Worm (Caenorhabditis elegans) whole organism, L1 larva: ENCODE results near the gene C45B2.3.

ENCODE experiments used
- C04F5.9 ChIP-seq: sonication (generic microtip); optimal IDR thresholded peaks from 2 replicates; lab custom pipeline; 2016; ENCODE audit warnings: missing genetic modification characterization, missing compliant biosample characterization
- C34B4.2 ChIP-seq: sonication (generic microtip); optimal IDR thresholded peaks from 2 replicates; lab custom pipeline; 2017; ENCODE audit warnings: mild to moderate bottlenecking, missing genetic modification characterization, missing compliant biosample characterization
- Y116A8C.19 ChIP-seq: sonication (generic microtip); optimal IDR thresholded peaks from 2 replicates; lab custom pipeline; 2016; ENCODE audit warnings: missing compliant biosample characterization, missing genetic modification characterization, borderline replicate concordance
- aha-1 ChIP-seq: fragments of 150-350 bp; optimal IDR thresholded peaks from 2 replicates; lab custom pipeline; 2014; ENCODE audit warnings: missing biosample characterization, missing genetic modification characterization
- alr-1 ChIP-seq: fragments of 200-800 bp; sonication (Bioruptor generic); optimal IDR thresholded peaks from 2 replicates; lab custom pipeline; 2018; ENCODE audit warnings: borderline replicate concordance, mild to moderate bottlenecking, missing genetic modification characterization, missing compliant biosample characterization
- ama-1 ChIP-seq: fragments of 150-350 bp; optimal IDR thresholded peaks from 2 replicates; lab custom pipeline; 2014
- blmp-1 ChIP-seq: fragments of 150-350 bp; optimal IDR thresholded peaks from 2 replicates; lab custom pipeline; 2014; ENCODE audit warnings: missing biosample characterization, missing genetic modification characterization
- ceh-63 ChIP-seq: fragments of 200-800 bp; sonication (Bioruptor generic); optimal IDR thresholded peaks from 2 replicates; lab custom pipeline; 2018; ENCODE audit warnings: mild to moderate bottlenecking, missing genetic modification characterization, missing compliant biosample characterization
- ceh-8 ChIP-seq: fragments of 200-800 bp; sonication (Bioruptor generic); optimal IDR thresholded peaks from 2 replicates; lab custom pipeline; 2018; ENCODE audit warnings: mild to moderate bottlenecking, missing genetic modification characterization, moderate library complexity, missing compliant biosample characterization
- ceh-82 ChIP-seq, 3 experiments: fragments of 150-350 bp in 1 of 3; sonication (generic microtip) in 2 of 3; optimal IDR thresholded peaks; 2 replicates each; lab custom pipeline; 2014 to 2017; ENCODE audit warnings: missing biosample characterization in 3 of 3, missing genetic modification characterization in 3 of 3
- ceh-90 ChIP-seq: sonication (generic microtip); optimal IDR thresholded peaks from 2 replicates; lab custom pipeline; 2016; ENCODE audit warnings: missing genetic modification characterization, missing compliant biosample characterization
- efl-1 ChIP-seq, 4 experiments: fragments of 150-350 bp; optimal IDR thresholded peaks in 3 of 4; peaks in 1 of 4; 1 replicate in 1 of 4; 2 replicates in 3 of 4; lab custom pipeline; 2014; ENCODE audit warnings: missing biosample characterization in 2 of 4, missing genetic modification characterization in 2 of 4, missing genetic modification reagents in 2 of 4
- efl-3 ChIP-seq: fragments of 200-800 bp; sonication (Bioruptor generic); optimal IDR thresholded peaks from 2 replicates; lab custom pipeline; 2018; ENCODE audit warnings: mild to moderate bottlenecking, missing genetic modification characterization, missing compliant biosample characterization
- elt-2 ChIP-seq: sonication (generic microtip); optimal IDR thresholded peaks from 2 replicates; lab custom pipeline; 2016; ENCODE audit warnings: missing genetic modification characterization, mild to moderate bottlenecking, inconsistent platforms, missing compliant biosample characterization, missing genetic modification reagents
- elt-3 ChIP-seq, 6 experiments: fragments of 150-350 bp in 1 of 6; sonication (generic microtip); optimal IDR thresholded peaks; 2 replicates each; lab custom pipeline; 2017 to 2018; ENCODE audit warnings: missing biosample characterization in 6 of 6, missing genetic modification characterization in 6 of 6, inconsistent platforms in 1 of 6
- ets-5 ChIP-seq: fragments of 200-800 bp; sonication (Bioruptor generic); IDR thresholded peaks from 2 replicates; pipeline ENCODE4 v1.3.6; 2022; ENCODE audit warnings: missing genetic modification characterization, missing compliant biosample characterization
- fkh-10 ChIP-seq: sonication (generic microtip); optimal IDR thresholded peaks from 2 replicates; lab custom pipeline; 2017; ENCODE audit warnings: missing biosample characterization, missing genetic modification reagents, missing genetic modification characterization
- fos-1 ChIP-seq: fragments of 150-350 bp; optimal IDR thresholded peaks from 2 replicates; lab custom pipeline; 2014; ENCODE audit warnings: missing biosample characterization, missing genetic modification characterization
- irx-1 ChIP-seq: sonication (generic microtip); optimal IDR thresholded peaks from 2 replicates; lab custom pipeline; 2016; ENCODE audit warnings: missing genetic modification characterization, missing compliant biosample characterization
- lin-14 ChIP-seq: fragments of 200-800 bp; sonication (Bioruptor generic); optimal IDR thresholded peaks from 2 replicates; lab custom pipeline; 2018; ENCODE audit warnings: mild to moderate bottlenecking, missing genetic modification characterization, moderate library complexity, missing compliant biosample characterization
- lin-15B ChIP-seq: fragments of 150-350 bp; sonication (generic microtip); optimal IDR thresholded peaks from 3 replicates; lab custom pipeline; 2014; ENCODE audit warnings: missing biosample characterization, missing genetic modification characterization
- lin-35 ChIP-seq, 2 experiments: fragments of 150-350 bp; optimal IDR thresholded peaks; 2 replicates each; lab custom pipeline; 2014; ENCODE audit warnings: missing biosample characterization in 2 of 2, missing genetic modification characterization in 2 of 2, missing genetic modification reagents in 2 of 2
- lin-39 ChIP-seq: fragments of 150-350 bp; optimal IDR thresholded peaks from 2 replicates; lab custom pipeline; 2014; ENCODE audit warnings: missing biosample characterization, missing genetic modification reagents, missing genetic modification characterization
- mab-9 ChIP-seq: fragments of 200-800 bp; sonication (Bioruptor generic); IDR thresholded peaks from 2 replicates; pipeline ENCODE4 v1.3.6; 2022; ENCODE audit warnings: missing genetic modification reagents, missing genetic modification characterization, missing compliant biosample characterization
- mef-2 ChIP-seq: fragments of 150-350 bp; optimal IDR thresholded peaks from 2 replicates; lab custom pipeline; 2014; ENCODE audit warnings: missing biosample characterization, missing genetic modification characterization
- nhr-11 ChIP-seq: fragments of 150-350 bp; optimal IDR thresholded peaks from 2 replicates; lab custom pipeline; 2014; ENCODE audit warnings: missing biosample characterization, missing genetic modification characterization
- nhr-12 ChIP-seq: sonication (generic microtip); optimal IDR thresholded peaks from 2 replicates; lab custom pipeline; 2017; ENCODE audit warnings: missing biosample characterization, missing genetic modification characterization
- nhr-19 ChIP-seq: fragments of 200-800 bp; sonication (Bioruptor generic); conservative IDR thresholded peaks from 2 replicates; pipeline ENCODE4 v1.3.6; 2022; ENCODE audit warnings: missing genetic modification characterization, missing compliant biosample characterization
- nhr-237 ChIP-seq: fragments of 150-350 bp; optimal IDR thresholded peaks from 2 replicates; lab custom pipeline; 2014; ENCODE audit warnings: missing biosample characterization, missing genetic modification characterization
- nhr-47 ChIP-seq: sonication (generic microtip); optimal IDR thresholded peaks from 2 replicates; lab custom pipeline; 2016; ENCODE audit warnings: mild to moderate bottlenecking, missing genetic modification characterization, moderate library complexity, missing compliant biosample characterization
- nhr-71 ChIP-seq: sonication (generic microtip); optimal IDR thresholded peaks from 2 replicates; lab custom pipeline; 2016; ENCODE audit warnings: mild to moderate bottlenecking, missing genetic modification characterization, moderate library complexity, missing compliant biosample characterization
- nhr-76 ChIP-seq: sonication (generic microtip); optimal IDR thresholded peaks from 2 replicates; lab custom pipeline; 2017; ENCODE audit warnings: missing biosample characterization, missing genetic modification characterization
- nhr-77 ChIP-seq: fragments of 150-350 bp; optimal IDR thresholded peaks from 2 replicates; lab custom pipeline; 2014; ENCODE audit warnings: missing biosample characterization, missing genetic modification characterization
- nhr-84 ChIP-seq: sonication (generic microtip); optimal IDR thresholded peaks from 2 replicates; lab custom pipeline; 2017; ENCODE audit warnings: missing biosample characterization, missing genetic modification characterization
- nhr-90 ChIP-seq: sonication (generic microtip); optimal IDR thresholded peaks from 2 replicates; lab custom pipeline; 2016; ENCODE audit warnings: mild to moderate bottlenecking, missing genetic modification characterization, missing compliant biosample characterization; ENCODE audit not compliant: poor library complexity
- pag-3 ChIP-seq: sonication (generic microtip); optimal IDR thresholded peaks from 2 replicates; lab custom pipeline; 2017; ENCODE audit warnings: missing genetic modification characterization, mild to moderate bottlenecking, missing compliant biosample characterization, antibody characterized with exemption, borderline replicate concordance; ENCODE audit not compliant: insufficient read depth
- pax-3 ChIP-seq: fragments of 200-800 bp; sonication (Bioruptor generic); optimal IDR thresholded peaks from 2 replicates; lab custom pipeline; 2018; ENCODE audit warnings: mild to moderate bottlenecking, missing genetic modification characterization, moderate library complexity, missing compliant biosample characterization
- pqm-1 ChIP-seq: sonication (generic microtip); optimal IDR thresholded peaks from 3 replicates; lab custom pipeline; 2017; ENCODE audit warnings: missing biosample characterization, missing genetic modification characterization
- snpc-4 ChIP-seq: fragments of 150-350 bp; optimal IDR thresholded peaks from 2 replicates; lab custom pipeline; 2014; ENCODE audit warnings: missing biosample characterization, missing genetic modification characterization
- sptf-1 ChIP-seq: fragments of 150-350 bp; optimal IDR thresholded peaks from 2 replicates; lab custom pipeline; 2014; ENCODE audit warnings: missing biosample characterization, missing genetic modification characterization
- tbx-2 ChIP-seq: sonication (generic microtip); optimal IDR thresholded peaks from 2 replicates; lab custom pipeline; 2016; ENCODE audit warnings: missing genetic modification characterization, missing compliant biosample characterization
- tlp-1 ChIP-seq: fragments of 150-350 bp; optimal IDR thresholded peaks from 2 replicates; lab custom pipeline; 2014; ENCODE audit warnings: missing biosample characterization, missing genetic modification characterization
- unc-130 ChIP-seq: fragments of 150-350 bp; optimal IDR thresholded peaks from 2 replicates; lab custom pipeline; 2017; ENCODE audit warnings: missing biosample characterization, missing genetic modification characterization, inconsistent platforms
- unc-30 ChIP-seq: sonication (generic microtip); optimal IDR thresholded peaks from 2 replicates; lab custom pipeline; 2017; ENCODE audit warnings: missing biosample characterization, missing genetic modification characterization
- unc-62 ChIP-seq: fragments of 150-350 bp; optimal IDR thresholded peaks from 2 replicates; lab custom pipeline; 2014; ENCODE audit warnings: missing biosample characterization, missing genetic modification reagents, missing genetic modification characterization
- unc-86 ChIP-seq: sonication (generic microtip); optimal IDR thresholded peaks from 2 replicates; lab custom pipeline; 2016; ENCODE audit warnings: missing genetic modification characterization, missing compliant biosample characterization
- zag-1 ChIP-seq: fragments of 150-350 bp; optimal IDR thresholded peaks from 2 replicates; lab custom pipeline; 2014; ENCODE audit warnings: missing biosample characterization, missing genetic modification characterization
- zip-4 ChIP-seq: fragments of 200-800 bp; sonication (Bioruptor generic); optimal IDR thresholded peaks from 2 replicates; lab custom pipeline; 2018; ENCODE audit warnings: mild to moderate bottlenecking, missing genetic modification characterization, moderate library complexity, missing compliant biosample characterization
- ztf-4 ChIP-seq: fragments of 150-350 bp; optimal IDR thresholded peaks from 2 replicates; lab custom pipeline; 2014; ENCODE audit warnings: missing biosample characterization, missing genetic modification characterization

Gene C45B2.3

DNA sequence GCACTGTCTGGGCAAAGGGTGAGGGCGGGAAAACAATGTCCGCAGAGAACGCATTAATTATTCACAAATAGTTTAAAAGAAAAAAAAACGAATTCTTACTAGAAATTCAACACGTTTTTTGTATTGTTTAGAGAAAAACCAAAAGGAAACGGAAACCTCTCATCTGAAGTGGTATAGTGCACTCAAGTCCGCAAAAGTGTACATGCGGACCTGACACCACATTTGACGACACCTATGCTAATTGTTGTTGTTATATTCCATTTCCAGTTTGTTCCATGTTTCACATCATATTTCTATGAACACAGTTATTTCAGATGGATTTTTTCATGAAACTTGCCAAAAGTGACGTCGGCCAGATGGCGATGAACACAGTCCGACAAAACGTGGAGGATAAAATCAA is 30.0 kb upstream of the C45B2.3 start, which contains the start of gene C45B2.6 (continued):
- TF ChIP-seq elt-2 (tag; lab: Kevin White, UChicago) (no peak), unc-62 (GFP tag; lab: Kevin White, UChicago) (no peak), ceh-8 (no peak), Y116A8C.19 (tag; lab: Kevin White, UChicago) (no peak), pqm-1 (tag; lab: Kevin White, UChicago) (no peak), ztf-4 (tag; lab: Kevin White, UChicago) (no peak), ceh-90 (tag; lab: Kevin White, UChicago) (no peak), zip-4 (GFP tag; lab: Kevin White, UChicago) (no peak), mef-2 (tag; lab: Kevin White, UChicago) (no peak), nhr-11 (tag; lab: Kevin White, UChicago) (no peak), snpc-4 (no peak), pax-3 (tag; lab: Kevin White, UChicago) (no peak), unc-86 (tag; lab: Kevin White, UChicago) (no peak), zag-1 (no peak), aha-1 (tag; lab: Kevin White, UChicago) (no peak), unc-30 (tag; lab: Kevin White, UChicago) (no peak), fkh-10 (GFP tag; lab: Kevin White, UChicago) (no peak), nhr-12 (no peak), ets-5 (GFP tag; lab: Robert Waterston, UW) (no peak), fos-1 (tag; lab: Kevin White, UChicago) (no peak), nhr-47 (tag; lab: Kevin White, UChicago) (no peak), pag-3 (tag; lab: Kevin White, UChicago) (no peak), unc-130 (tag; lab: Kevin White, UChicago) (peak; percentile 2), nhr-71 (tag; lab: Kevin White, UChicago) (peak; percentile 28), nhr-237 (tag; lab: Kevin White, UChicago) (no peak), tbx-2 (tag; lab: Kevin White, UChicago) (no peak), C34B4.2 (no peak), blmp-1 (tag; lab: Kevin White, UChicago) (no peak), mab-9 (GFP tag; lab: Robert Waterston, UW) (no peak), nhr-76 (tag; lab: Kevin White, UChicago) (no peak), nhr-84 (tag; lab: Kevin White, UChicago) (no peak), lin-39 (tag; lab: Kevin White, UChicago) (no peak)

DNA sequence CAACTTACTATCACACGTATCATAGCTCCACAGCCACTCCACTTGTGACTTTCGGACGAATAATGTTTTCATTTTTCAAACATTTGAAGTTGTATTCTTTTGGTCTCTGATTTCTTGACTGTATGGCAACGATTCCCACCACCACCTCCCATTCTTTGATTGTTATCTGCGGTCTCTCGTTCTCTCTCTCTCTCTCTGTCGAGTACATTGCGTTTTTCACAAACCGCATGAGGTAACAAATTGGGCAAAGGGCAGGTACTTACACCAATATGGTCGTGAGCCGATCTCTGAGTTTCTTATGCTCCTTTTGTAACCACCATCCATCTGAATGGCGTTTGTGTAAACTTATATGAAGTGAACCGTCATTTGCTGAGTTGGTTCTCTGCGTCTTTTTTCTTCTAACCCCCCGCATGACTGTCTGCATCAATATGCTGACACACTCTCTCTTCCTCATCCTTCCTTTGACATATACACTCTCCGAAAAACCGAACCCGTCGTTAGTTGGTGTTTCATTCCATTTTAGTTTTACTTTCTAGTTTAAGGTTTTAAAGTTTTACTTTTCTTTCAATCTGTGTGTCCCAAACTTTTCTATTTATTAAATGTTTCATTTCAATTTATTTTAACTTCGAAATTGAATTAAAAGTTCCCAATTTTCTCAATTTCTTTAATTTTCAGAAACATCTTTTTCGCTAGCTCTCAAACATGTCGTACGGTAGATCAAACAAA is 25.0 kb upstream of the C45B2.3 start, which contains the start of gene gln-1:
TSS of gene gln-1 (plus strand) at position 676 of the 726 bp plus-strand sequence.
- TF ChIP-seq fkh-10 (GFP tag; lab: Kevin White, UChicago) = no peak
- no peak for TF ChIP-seq alr-1 (tag; lab: Kevin White, UChicago)
- no peak for TF ChIP-seq nhr-19 (GFP tag; lab: Robert Waterston, UW)
- TF ChIP-seq lin-35 (GFP tag; optimal IDR thresholded peaks at IDR 0.05; lab: Kevin White, UChicago) = peak in 1 of 2 experiments; percentile 19
- TF ChIP-seq tlp-1 (tag; lab: Kevin White, UChicago) = no peak
- peak; percentile 6 for TF ChIP-seq irx-1 (tag; lab: Kevin White, UChicago)
- TF ChIP-seq lin-15B = no peak
- no peak for TF ChIP-seq ets-5 (GFP tag; lab: Robert Waterston, UW)
- peak; percentile 2 for TF ChIP-seq nhr-77 (tag; lab: Kevin White, UChicago)
- TF ChIP-seq elt-3 (tag; optimal IDR thresholded peaks at IDR 0.05; lab: Kevin White, UChicago) = no peak
- peak; percentile 64 for TF ChIP-seq blmp-1 (tag; lab: Kevin White, UChicago)
- no peak for TF ChIP-seq C34B4.2
- no peak for TF ChIP-seq nhr-90 (tag; lab: Kevin White, UChicago)
- no peak for TF ChIP-seq efl-1 (optimal IDR thresholded peaks at IDR 0.05; lab: Kevin White, UChicago)
- TF ChIP-seq efl-1 (GFP tag; optimal IDR thresholded peaks at IDR 0.05 in 1 of 2; lab: Kevin White, UChicago) = peak; percentile 5 to 79
- TF ChIP-seq unc-86 (tag; lab: Kevin White, UChicago) = no peak
- no peak for TF ChIP-seq unc-30 (tag; lab: Kevin White, UChicago)
- TF ChIP-seq ceh-63 (GFP tag; lab: Kevin White, UChicago) = no peak
- peak; percentile 8 for TF ChIP-seq nhr-47 (tag; lab: Kevin White, UChicago)
- TF ChIP-seq ama-1 (lab: Kevin White, UChicago) = no peak
- no peak for TF ChIP-seq zag-1
- TF ChIP-seq nhr-12 = no peak
- no peak for TF ChIP-seq C04F5.9 (tag; lab: Kevin White, UChicago)
- no peak for TF ChIP-seq pqm-1 (tag; lab: Kevin White, UChicago)
- no peak for TF ChIP-seq ceh-82 (tag; optimal IDR thresholded peaks at IDR 0.05; lab: Kevin White, UChicago)
- peak; percentile 66 for TF ChIP-seq lin-14 (GFP tag; lab: Kevin White, UChicago)
- TF ChIP-seq sptf-1 (tag; lab: Kevin White, UChicago) = no peak
- TF ChIP-seq efl-3 (GFP tag; lab: Kevin White, UChicago) = no peak
- no peak for TF ChIP-seq aha-1 (tag; lab: Kevin White, UChicago)
